Worm (Caenorhabditis elegans) whole organism, L3 larva: Measurements from ENCODE around the gene rep-1.

Source experiments
- ZK546.5 ChIP-seq: sonication (generic microtip); optimal IDR thresholded peaks from 2 replicates; lab custom pipeline; 2017; ENCODE audit warnings: missing biosample characterization, missing genetic modification characterization
- aly-2 ChIP-seq: fragments of 150-350 bp; optimal IDR thresholded peaks from 2 replicates; lab custom pipeline; 2014; ENCODE audit warnings: missing biosample characterization, missing genetic modification characterization
- ceh-82 ChIP-seq: fragments of 150-350 bp; optimal IDR thresholded peaks from 2 replicates; lab custom pipeline; 2014; ENCODE audit warnings: missing biosample characterization, missing genetic modification characterization
- eor-1 ChIP-seq, 2 experiments: fragments of 150-350 bp; optimal IDR thresholded peaks; 2 replicates each; lab custom pipeline; 2014 to 2018; ENCODE audit warnings: missing biosample characterization in 2 of 2, missing genetic modification characterization in 2 of 2
- jun-1 ChIP-seq: fragments of 150-350 bp; optimal IDR thresholded peaks from 2 replicates; lab custom pipeline; 2014; ENCODE audit warnings: missing biosample characterization, missing genetic modification reagents, missing genetic modification characterization
- lin-39 ChIP-seq: fragments of 150-350 bp; optimal IDR thresholded peaks from 2 replicates; lab custom pipeline; 2018; ENCODE audit warnings: missing biosample characterization, missing genetic modification reagents, missing genetic modification characterization
- nfya-1 ChIP-seq: sonication (generic microtip); optimal IDR thresholded peaks from 2 replicates; lab custom pipeline; 2017; ENCODE audit warnings: missing genetic modification characterization, mild to moderate bottlenecking, missing compliant biosample characterization, antibody characterized with exemption, moderate library complexity; ENCODE audit not compliant: insufficient read depth
- nhr-23 ChIP-seq: fragments of 150-350 bp; optimal IDR thresholded peaks from 2 replicates; lab custom pipeline; 2014; ENCODE audit warnings: missing biosample characterization, missing genetic modification reagents, missing genetic modification characterization
- snpc-4 ChIP-seq: fragments of 150-350 bp; optimal IDR thresholded peaks from 2 replicates; lab custom pipeline; 2014; ENCODE audit warnings: missing biosample characterization, missing genetic modification characterization
- unc-39 ChIP-seq: sonication (generic microtip); optimal IDR thresholded peaks from 4 replicates; lab custom pipeline; 2017; ENCODE audit warnings: missing biosample characterization, missing genetic modification characterization
- unc-62 ChIP-seq: fragments of 150-350 bp; sonication (generic microtip); optimal IDR thresholded peaks from 4 replicates; lab custom pipeline; 2014; ENCODE audit warnings: missing biosample characterization, missing genetic modification reagents, missing genetic modification characterization
- ztf-11 ChIP-seq: fragments of 150-350 bp; optimal IDR thresholded peaks from 2 replicates; lab custom pipeline; 2014; ENCODE audit warnings: missing biosample characterization, missing genetic modification characterization

- no peak for TF ChIP-seq eor-1 (tag; optimal IDR thresholded peaks at IDR 0.05; lab: Kevin White, UChicago)
- TF ChIP-seq ZK546.5 (tag; lab: Kevin White, UChicago), result no peak
- no peak for TF ChIP-seq unc-39
- no peak for TF ChIP-seq aly-2
- TF ChIP-seq ztf-11, result no peak
- TF ChIP-seq jun-1 (tag; lab: Kevin White, UChicago), result no peak
- TF ChIP-seq unc-62 (GFP tag; lab: Kevin White, UChicago), result no peak
- no peak for TF ChIP-seq lin-39 (tag; lab: Kevin White, UChicago)
- TF ChIP-seq ceh-82, result no peak
- no peak for TF ChIP-seq nfya-1
- no peak for TF ChIP-seq nhr-23 (tag; lab: Kevin White, UChicago)
- no peak for TF ChIP-seq snpc-4 (tag; lab: Kevin White, UChicago)
Observed at ce11 chrIII:1554347-1554746, 15.8 kb upstream of the rep-1 start, which contains the start of gene ddx-35.
